Fruit fly (Drosophila melanogaster) whole organism, pupa: ENCODE measurements around the gene Cda5.

Experiments used
- CG10348 ChIP-seq: fragments of 200-800 bp; sonication (Bioruptor generic); IDR thresholded peaks from 2 replicates; pipeline ENCODE4 v1.3.6; 2022; ENCODE audit warnings: missing biosample characterization, missing genetic modification characterization
- CG32121 ChIP-seq: fragments of 200-800 bp; sonication (Bioruptor generic); IDR thresholded peaks from 2 replicates; pipeline ENCODE4 v1.3.6; 2022; ENCODE audit warnings: missing biosample characterization, missing genetic modification characterization
- CG34367 ChIP-seq: fragments of 200-800 bp; sonication (Bioruptor generic); optimal IDR thresholded peaks from 2 replicates; lab custom pipeline; 2018; ENCODE audit warnings: missing biosample characterization, mild to moderate bottlenecking, missing genetic modification characterization
- CG8301 ChIP-seq: fragments of 200-800 bp; sonication (Bioruptor generic); optimal IDR thresholded peaks from 2 replicates; lab custom pipeline; 2018; ENCODE audit warnings: missing biosample characterization, mild to moderate bottlenecking, missing genetic modification characterization
- D1 ChIP-seq: fragments of 200-800 bp; sonication (Bioruptor generic); optimal IDR thresholded peaks from 2 replicates; lab custom pipeline; 2018; ENCODE audit warnings: missing biosample characterization, mild to moderate bottlenecking, missing genetic modification characterization, moderate library complexity
- EcR ChIP-seq: fragments of 200-800 bp; sonication (Bioruptor generic); optimal IDR thresholded peaks from 3 replicates; lab custom pipeline; 2019; ENCODE audit warnings: missing biosample characterization, missing genetic modification characterization, mild to moderate bottlenecking, moderate library complexity, missing genetic modification reagents
- Pif1A ChIP-seq: fragments of 200-800 bp; sonication (Bioruptor generic); optimal IDR thresholded peaks from 3 replicates; lab custom pipeline; 2016; ENCODE audit warnings: missing biosample characterization, missing genetic modification characterization
- Snoo ChIP-seq: fragments of 200-800 bp; sonication (Bioruptor generic); optimal IDR thresholded peaks from 3 replicates; lab custom pipeline; 2017; ENCODE audit warnings: missing biosample characterization, mild to moderate bottlenecking, missing genetic modification characterization, inconsistent platforms
- gl ChIP-seq: fragments of 200-800 bp; sonication (Bioruptor generic); optimal IDR thresholded peaks from 2 replicates; lab custom pipeline; 2018; ENCODE audit warnings: missing biosample characterization, mild to moderate bottlenecking, missing genetic modification characterization

- TF ChIP-seq D1 (tag; lab: Kevin White, UChicago) (no peak), CG32121 (GFP tag; lab: Robert Waterston, UW) (no peak), CG34367 (tag; lab: Kevin White, UChicago) (no peak), Pif1A (GFP tag; lab: Kevin White, UChicago) (no peak), Snoo (tag; lab: Kevin White, UChicago) (no peak), CG8301 (no peak), gl (tag; lab: Kevin White, UChicago) (no peak), EcR (GFP tag; lab: Kevin White, UChicago) (peak; percentile 38), CG10348 (no peak)
Measured at dm6 chr2L:88528-88927, 23.3 kb upstream of the Cda5 start.
